Worm (Caenorhabditis elegans) whole organism, mixed stage, embryonic: ENCODE results near the gene Y41D4B.1.

Experiments
- M03D4.4 ChIP-seq: sonication (generic microtip); optimal IDR thresholded peaks from 2 replicates; lab custom pipeline; 2017; ENCODE audit warnings: mild to moderate bottlenecking, missing genetic modification characterization, missing compliant biosample characterization
- bed-3 ChIP-seq: fragments of 200-800 bp; sonication (Bioruptor generic); optimal IDR thresholded peaks from 3 replicates; lab custom pipeline; 2018; ENCODE audit warnings: mild to moderate bottlenecking, missing genetic modification characterization, moderate library complexity, missing compliant biosample characterization
- blmp-1 ChIP-seq: fragments of 150-350 bp; optimal IDR thresholded peaks from 2 replicates; lab custom pipeline; 2014; ENCODE audit warnings: missing biosample characterization, missing genetic modification characterization
- ceh-39 ChIP-seq: fragments of 150-350 bp; optimal IDR thresholded peaks from 2 replicates; lab custom pipeline; 2014; ENCODE audit warnings: missing biosample characterization, missing genetic modification characterization
- ceh-43 ChIP-seq: fragments of 200-800 bp; sonication (Bioruptor generic); optimal IDR thresholded peaks from 2 replicates; lab custom pipeline; 2018; ENCODE audit warnings: mild to moderate bottlenecking, missing genetic modification characterization, moderate library complexity, missing compliant biosample characterization
- ceh-83 ChIP-seq: fragments of 200-800 bp; sonication (Bioruptor generic); optimal IDR thresholded peaks from 2 replicates; lab custom pipeline; 2018; ENCODE audit warnings: mild to moderate bottlenecking, missing genetic modification characterization, missing compliant biosample characterization
- ces-1 ChIP-seq: fragments of 150-350 bp; optimal IDR thresholded peaks from 2 replicates; lab custom pipeline; 2014; ENCODE audit warnings: missing biosample characterization, missing genetic modification reagents, missing genetic modification characterization
- cnd-1 ChIP-seq: fragments of 200-800 bp; sonication (Bioruptor generic); optimal IDR thresholded peaks from 2 replicates; lab custom pipeline; 2018; ENCODE audit warnings: mild to moderate bottlenecking, missing genetic modification characterization, missing compliant biosample characterization
- drap-1 ChIP-seq: fragments of 200-800 bp; sonication (Bioruptor generic); optimal IDR thresholded peaks from 3 replicates; lab custom pipeline; 2018; ENCODE audit warnings: mild to moderate bottlenecking, missing genetic modification characterization, missing compliant biosample characterization
- elt-1 ChIP-seq: sonication (generic microtip); optimal IDR thresholded peaks from 2 replicates; lab custom pipeline; 2017; ENCODE audit warnings: missing genetic modification characterization, mild to moderate bottlenecking, missing compliant biosample characterization, antibody characterized with exemption, moderate library complexity, borderline replicate concordance; ENCODE audit not compliant: insufficient read depth
- elt-3 ChIP-seq: fragments of 150-350 bp; optimal IDR thresholded peaks from 2 replicates; lab custom pipeline; 2014; ENCODE audit warnings: missing biosample characterization, missing genetic modification characterization
- flh-1 ChIP-seq: fragments of 200-800 bp; sonication (Bioruptor generic); optimal IDR thresholded peaks from 2 replicates; lab custom pipeline; 2018; ENCODE audit warnings: mild to moderate bottlenecking, missing genetic modification characterization, moderate library complexity, missing compliant biosample characterization
- ham-2 ChIP-seq: fragments of 200-800 bp; sonication (Bioruptor generic); optimal IDR thresholded peaks from 2 replicates; lab custom pipeline; 2018; ENCODE audit warnings: mild to moderate bottlenecking, missing genetic modification characterization, missing compliant biosample characterization
- hlh-1 ChIP-seq: fragments of 150-350 bp; optimal IDR thresholded peaks from 2 replicates; lab custom pipeline; 2014; ENCODE audit warnings: missing biosample characterization, missing genetic modification reagents, missing genetic modification characterization
- lin-13 ChIP-seq: fragments of 150-350 bp; optimal IDR thresholded peaks from 2 replicates; lab custom pipeline; 2014; ENCODE audit warnings: missing biosample characterization, missing genetic modification characterization
- lin-32 ChIP-seq: fragments of 200-800 bp; sonication (Bioruptor generic); optimal IDR thresholded peaks from 2 replicates; lab custom pipeline; 2018; ENCODE audit warnings: mild to moderate bottlenecking, missing genetic modification characterization, missing compliant biosample characterization
- lsy-2 ChIP-seq: fragments of 150-350 bp; optimal IDR thresholded peaks from 2 replicates; lab custom pipeline; 2014; ENCODE audit warnings: missing biosample characterization, missing genetic modification characterization
- mab-5 ChIP-seq: fragments of 150-350 bp; optimal IDR thresholded peaks from 2 replicates; lab custom pipeline; 2014; ENCODE audit warnings: missing biosample characterization, missing genetic modification characterization
- mep-1 ChIP-seq: fragments of 150-350 bp; optimal IDR thresholded peaks from 2 replicates; lab custom pipeline; 2017; ENCODE audit warnings: missing biosample characterization, missing genetic modification reagents, missing genetic modification characterization, inconsistent platforms
- mls-2 ChIP-seq: sonication (generic microtip); optimal IDR thresholded peaks from 2 replicates; lab custom pipeline; 2016; ENCODE audit warnings: mild to moderate bottlenecking, missing genetic modification characterization, moderate library complexity, missing compliant biosample characterization
- nhr-12 ChIP-seq: fragments of 150-350 bp; optimal IDR thresholded peaks from 2 replicates; lab custom pipeline; 2014; ENCODE audit warnings: missing biosample characterization, missing genetic modification characterization
- nhr-2 ChIP-seq: fragments of 150-350 bp; optimal IDR thresholded peaks from 2 replicates; lab custom pipeline; 2014; ENCODE audit warnings: missing biosample characterization, missing genetic modification characterization
- nhr-237 ChIP-seq: fragments of 150-350 bp; optimal IDR thresholded peaks from 2 replicates; lab custom pipeline; 2014; ENCODE audit warnings: missing biosample characterization, missing genetic modification characterization
- nhr-28 ChIP-seq: fragments of 150-350 bp; optimal IDR thresholded peaks from 2 replicates; lab custom pipeline; 2014; ENCODE audit warnings: missing biosample characterization, missing genetic modification characterization
- nhr-76 ChIP-seq: sonication (generic microtip); optimal IDR thresholded peaks from 2 replicates; lab custom pipeline; 2017; ENCODE audit warnings: missing biosample characterization, missing genetic modification characterization
- pha-4 ChIP-seq: fragments of 150-350 bp; optimal IDR thresholded peaks from 2 replicates; lab custom pipeline; 2018; ENCODE audit warnings: missing biosample characterization, missing genetic modification reagents, missing genetic modification characterization
- sem-2 ChIP-seq: fragments of 200-800 bp; sonication (Bioruptor generic); optimal IDR thresholded peaks from 2 replicates; lab custom pipeline; 2018; ENCODE audit warnings: mild to moderate bottlenecking, missing genetic modification characterization, missing compliant biosample characterization
- snpc-4 ChIP-seq: fragments of 150-350 bp; optimal IDR thresholded peaks from 2 replicates; lab custom pipeline; 2014; ENCODE audit warnings: missing biosample characterization, missing genetic modification characterization
- sptf-1 ChIP-seq: sonication (generic microtip); optimal IDR thresholded peaks from 2 replicates; lab custom pipeline; 2017; ENCODE audit warnings: mild to moderate bottlenecking, missing genetic modification characterization, moderate library complexity, missing compliant biosample characterization
- tbx-8 ChIP-seq: fragments of 200-800 bp; sonication (Bioruptor generic); optimal IDR thresholded peaks from 2 replicates; lab custom pipeline; 2018; ENCODE audit warnings: mild to moderate bottlenecking, missing genetic modification characterization, moderate library complexity, missing compliant biosample characterization
- unc-120 ChIP-seq: sonication (generic microtip); optimal IDR thresholded peaks from 2 replicates; lab custom pipeline; 2017; ENCODE audit warnings: missing genetic modification characterization, missing compliant biosample characterization; ENCODE audit not compliant: poor library complexity, severe bottlenecking
- unc-39 ChIP-seq: fragments of 150-350 bp; optimal IDR thresholded peaks from 2 replicates; lab custom pipeline; 2014; ENCODE audit warnings: missing biosample characterization, missing genetic modification characterization
- unc-62 ChIP-seq: fragments of 150-350 bp; optimal IDR thresholded peaks from 2 replicates; lab custom pipeline; 2014; ENCODE audit warnings: missing biosample characterization, missing genetic modification reagents, missing genetic modification characterization
- zip-8 ChIP-seq: fragments of 150-350 bp; optimal IDR thresholded peaks from 2 replicates; lab custom pipeline; 2014; ENCODE audit warnings: missing biosample characterization, missing genetic modification characterization
- ztf-11 ChIP-seq: fragments of 150-350 bp; optimal IDR thresholded peaks from 2 replicates; lab custom pipeline; 2014; ENCODE audit warnings: missing biosample characterization, missing genetic modification characterization

Gene Y41D4B.1

ce11 chrIV:1657069-1657468 is 15.4 kb upstream of the Y41D4B.1 start:
- peak; percentile 96 for TF ChIP-seq pha-4 (tag; lab: Kevin White, UChicago)
- TF ChIP-seq bed-3 (GFP tag; lab: Kevin White, UChicago), result no peak
- no peak for TF ChIP-seq sem-2 (GFP tag; lab: Kevin White, UChicago)
- TF ChIP-seq nhr-2, result peak; percentile 27

ce11 chrIV:1659045-1659741 is 13.3 kb upstream of the Y41D4B.1 start, which contains the start of gene rps-28:
TSS of gene rps-28 (plus strand) at chrIV:1659691.
- TF ChIP-seq drap-1, result peak; percentile 84
- TF ChIP-seq lsy-2 (tag; lab: Kevin White, UChicago), result peak; percentile 92
- TF ChIP-seq ham-2 (GFP tag; lab: Kevin White, UChicago), result peak; percentile 60
- TF ChIP-seq unc-120 (tag; lab: Kevin White, UChicago), result peak; percentile 89
- no peak for TF ChIP-seq zip-8 (tag; lab: Kevin White, UChicago)
- peak; percentile 91 for TF ChIP-seq ceh-43 (GFP tag; lab: Kevin White, UChicago)
- peak; percentile 94 for TF ChIP-seq mls-2 (tag; lab: Kevin White, UChicago)
- TF ChIP-seq bed-3 (GFP tag; lab: Kevin White, UChicago), result peak; percentile 63
- peak; percentile 78 for TF ChIP-seq mab-5 (tag; lab: Kevin White, UChicago)
- peak; percentile 86 for TF ChIP-seq elt-1 (tag; lab: Kevin White, UChicago)
- peak; percentile 99 for TF ChIP-seq pha-4 (tag; lab: Kevin White, UChicago)
- peak; percentile 90 for TF ChIP-seq M03D4.4 (tag; lab: Kevin White, UChicago)
- no peak for TF ChIP-seq snpc-4 (tag; lab: Kevin White, UChicago)
- peak; percentile 16 for TF ChIP-seq lin-32 (GFP tag; lab: Kevin White, UChicago)
- peak; percentile 95 for TF ChIP-seq ceh-39 (tag; lab: Kevin White, UChicago)
- peak; percentile 51 for TF ChIP-seq sem-2 (GFP tag; lab: Kevin White, UChicago)
- TF ChIP-seq nhr-76 (tag; lab: Kevin White, UChicago), result peak; percentile 66
- peak; percentile 99 for TF ChIP-seq lin-13 (tag; lab: Kevin White, UChicago)
- peak; percentile 64 for TF ChIP-seq nhr-2
- peak; percentile 94 for TF ChIP-seq ces-1 (GFP tag; lab: Kevin White, UChicago)
- peak; percentile 56 for TF ChIP-seq elt-3 (tag; lab: Kevin White, UChicago)
- TF ChIP-seq ztf-11 (tag; lab: Kevin White, UChicago), result peak; percentile 94
- peak; percentile 47 for TF ChIP-seq blmp-1 (tag; lab: Kevin White, UChicago)
- TF ChIP-seq tbx-8 (GFP tag; lab: Kevin White, UChicago), result peak; percentile 40
- peak; percentile 87 for TF ChIP-seq unc-39 (tag; lab: Kevin White, UChicago)
- TF ChIP-seq flh-1 (GFP tag; lab: Kevin White, UChicago), result peak; percentile 56
- TF ChIP-seq unc-62 (GFP tag; lab: Kevin White, UChicago), result peak; percentile 70
- TF ChIP-seq nhr-237 (tag; lab: Kevin White, UChicago), result peak; percentile 97
- TF ChIP-seq cnd-1, result peak; percentile 91
- TF ChIP-seq nhr-28, result peak; percentile 55
- peak; percentile 99 for TF ChIP-seq mep-1
- TF ChIP-seq nhr-12 (tag; lab: Kevin White, UChicago), result peak; percentile 78
- peak; percentile 79 for TF ChIP-seq ceh-83 (GFP tag; lab: Kevin White, UChicago)
- TF ChIP-seq sptf-1 (tag; lab: Kevin White, UChicago), result peak; percentile 95
- TF ChIP-seq hlh-1 (tag; lab: Kevin White, UChicago), result peak; percentile 92

ce11 chrIV:1659978-1660377 is 12.5 kb upstream of the Y41D4B.1 start, which contains the start of gene Y41D4B.4:
TSS of gene Y41D4B.4 (plus strand) at chrIV:1660110.
- TF ChIP-seq cnd-1 (no peak), blmp-1 (tag; lab: Kevin White, UChicago) (no peak), sptf-1 (tag; lab: Kevin White, UChicago) (no peak), unc-39 (tag; lab: Kevin White, UChicago) (no peak), ceh-43 (GFP tag; lab: Kevin White, UChicago) (no peak), nhr-237 (tag; lab: Kevin White, UChicago) (no peak), lin-13 (tag; lab: Kevin White, UChicago) (no peak), snpc-4 (tag; lab: Kevin White, UChicago) (no peak), ces-1 (GFP tag; lab: Kevin White, UChicago) (no peak), elt-3 (tag; lab: Kevin White, UChicago) (no peak), tbx-8 (GFP tag; lab: Kevin White, UChicago) (no peak), mep-1 (no peak), hlh-1 (tag; lab: Kevin White, UChicago) (no peak), drap-1 (no peak), zip-8 (tag; lab: Kevin White, UChicago) (no peak), M03D4.4 (tag; lab: Kevin White, UChicago) (no peak), flh-1 (GFP tag; lab: Kevin White, UChicago) (no peak), bed-3 (GFP tag; lab: Kevin White, UChicago) (no peak), unc-62 (GFP tag; lab: Kevin White, UChicago) (no peak)
